Worm (Caenorhabditis elegans): ENCODE results near the gene srg-9.

- TF ChIP-seq ztf-4 (tag; optimal IDR thresholded peaks at IDR 0.05) (no peak), nhr-12 (tag; optimal IDR thresholded peaks at IDR 0.05) (no peak), fos-1 (tag; optimal IDR thresholded peaks at IDR 0.05) (no peak), pha-4 (tag; optimal IDR thresholded peaks at IDR 0.05) (no peak), nhr-43 (tag; optimal IDR thresholded peaks at IDR 0.05; ENCODE audit: poor library complexity, severe bottlenecking) (no peak), ZK546.5 (tag; optimal IDR thresholded peaks at IDR 0.05) (no peak), unc-62 (GFP tag; optimal IDR thresholded peaks at IDR 0.05) (no peak), lin-39 (tag; optimal IDR thresholded peaks at IDR 0.05) (no peak), snpc-4 (tag; optimal IDR thresholded peaks at IDR 0.05) (no peak), ceh-9 (tag; optimal IDR thresholded peaks at IDR 0.05) (no peak), elt-1 (tag; optimal IDR thresholded peaks at IDR 0.05) (no peak), tbx-2 (tag; optimal IDR thresholded peaks at IDR 0.05) (no peak), nhr-76 (tag; optimal IDR thresholded peaks at IDR 0.05) (no peak), egl-27 (tag; optimal IDR thresholded peaks at IDR 0.05) (no peak)
Observed at ce11 chrIII:6221403-6221802, 35.2 kb downstream of the srg-9 start.

Measured in whole organism, L3 larva.